Worm (Caenorhabditis elegans) whole organism, late embryonic: ENCODE measurements around the gene Y56A3A.28.

Source experiments
- ahr-1 ChIP-seq: sonication (generic microtip); optimal IDR thresholded peaks from 2 replicates; lab custom pipeline; 2016; ENCODE audit warnings: missing genetic modification characterization, missing compliant biosample characterization
- ama-1 ChIP-seq: fragments of 150-350 bp; optimal IDR thresholded peaks from 2 replicates; lab custom pipeline; 2014
- ceh-24 ChIP-seq: sonication (generic microtip); optimal IDR thresholded peaks from 2 replicates; lab custom pipeline; 2016; ENCODE audit warnings: mild to moderate bottlenecking, missing genetic modification characterization, missing compliant biosample characterization
- ceh-34 ChIP-seq: sonication (generic microtip); optimal IDR thresholded peaks from 2 replicates; lab custom pipeline; 2016; ENCODE audit warnings: mild to moderate bottlenecking, missing genetic modification characterization, missing compliant biosample characterization
- ceh-6 ChIP-seq: fragments of 200-800 bp; sonication (Bioruptor generic); optimal IDR thresholded peaks from 2 replicates; lab custom pipeline; 2018; ENCODE audit warnings: mild to moderate bottlenecking, missing genetic modification characterization, missing compliant biosample characterization
- ets-4 ChIP-seq: sonication (generic microtip); optimal IDR thresholded peaks from 2 replicates; lab custom pipeline; 2016; ENCODE audit warnings: missing genetic modification characterization, missing compliant biosample characterization
- fkh-10 ChIP-seq: fragments of 150-350 bp; optimal IDR thresholded peaks from 2 replicates; lab custom pipeline; 2014; ENCODE audit warnings: missing biosample characterization, missing genetic modification reagents, missing genetic modification characterization
- lim-6 ChIP-seq: sonication (generic microtip); optimal IDR thresholded peaks from 2 replicates; lab custom pipeline; 2016; ENCODE audit warnings: missing genetic modification characterization, missing compliant biosample characterization
- nhr-11 ChIP-seq: fragments of 150-350 bp; optimal IDR thresholded peaks from 2 replicates; lab custom pipeline; 2014; ENCODE audit warnings: missing biosample characterization, missing genetic modification characterization
- nhr-232 ChIP-seq: sonication (generic microtip); optimal IDR thresholded peaks from 2 replicates; lab custom pipeline; 2016; ENCODE audit warnings: missing genetic modification characterization, missing compliant biosample characterization
- unc-86 ChIP-seq: sonication (generic microtip); optimal IDR thresholded peaks from 2 replicates; lab custom pipeline; 2016; ENCODE audit warnings: missing genetic modification characterization, missing compliant biosample characterization

DNA sequence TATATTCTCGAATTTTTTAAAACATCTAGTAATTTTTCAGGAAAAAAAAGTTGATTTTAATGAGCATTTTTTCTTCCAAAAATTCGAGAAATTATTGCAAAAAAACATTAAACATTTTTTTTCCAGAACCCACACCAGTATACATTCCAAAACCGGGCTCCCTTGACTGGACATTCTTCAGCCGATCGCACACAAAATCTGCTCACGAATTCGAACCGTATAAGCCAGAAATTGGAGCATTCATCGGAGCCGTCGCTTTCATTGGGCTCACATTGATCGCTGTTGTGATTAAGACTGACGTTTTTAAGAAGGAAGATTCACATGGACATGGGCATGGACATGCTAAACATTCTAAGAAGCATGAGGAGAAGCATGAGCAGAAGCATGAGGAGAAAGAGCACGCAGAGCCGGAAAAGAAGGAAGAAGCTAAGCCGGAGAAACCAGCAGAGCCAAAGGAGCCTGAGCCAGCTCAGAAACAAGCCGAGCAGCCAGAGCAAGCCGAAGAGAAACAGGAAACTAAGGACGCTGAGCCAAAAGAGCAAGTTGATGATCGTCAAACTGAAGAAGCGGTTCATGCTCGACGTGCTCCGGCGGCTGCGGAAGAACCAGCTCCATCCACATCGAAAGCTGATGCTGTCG is 20.6 kb upstream of the Y56A3A.28 start:
- TF ChIP-seq ceh-6 (GFP tag; lab: Kevin White, UChicago) (no peak), unc-86 (no peak), fkh-10 (no peak), lim-6 (tag; lab: Kevin White, UChicago) (no peak), ahr-1 (no peak), ceh-24 (tag; lab: Kevin White, UChicago) (no peak), ceh-34 (tag; lab: Kevin White, UChicago) (no peak), nhr-232 (no peak), ama-1 (lab: Kevin White, UChicago) (no peak), ets-4 (tag; lab: Kevin White, UChicago) (no peak), nhr-11 (tag; lab: Kevin White, UChicago) (no peak)
